Worm (Caenorhabditis elegans) whole organism, early embryonic: ENCODE measurements around the gene C49H3.12.

Experiments
- F13C5.2 ChIP-seq: sonication (generic microtip); optimal IDR thresholded peaks from 2 replicates; lab custom pipeline; 2017; ENCODE audit warnings: mild to moderate bottlenecking, missing genetic modification characterization, inconsistent platforms, missing compliant biosample characterization
- ama-1 ChIP-seq: fragments of 150-350 bp; optimal IDR thresholded peaks from 2 replicates; lab custom pipeline; 2014
- ets-7 ChIP-seq: sonication (generic microtip); optimal IDR thresholded peaks from 2 replicates; lab custom pipeline; 2016; ENCODE audit warnings: missing genotype, missing genetic modification characterization, missing compliant biosample characterization
- flt-1 ChIP-seq: fragments of 200-800 bp; sonication (Bioruptor generic); IDR thresholded peaks from 2 replicates; pipeline ENCODE4 v1.3.6; 2022; ENCODE audit warnings: missing genetic modification characterization, missing compliant biosample characterization
- hmbx-1 ChIP-seq: sonication (generic microtip); optimal IDR thresholded peaks from 2 replicates; lab custom pipeline; 2016; ENCODE audit warnings: mild to moderate bottlenecking, missing genetic modification characterization, missing compliant biosample characterization
- hmg-4 ChIP-seq: fragments of 200-800 bp; sonication (Bioruptor generic); optimal IDR thresholded peaks from 2 replicates; lab custom pipeline; 2018; ENCODE audit warnings: mild to moderate bottlenecking, missing genetic modification characterization, missing compliant biosample characterization
- pes-1 ChIP-seq: fragments of 200-800 bp; sonication (Bioruptor generic); IDR thresholded peaks from 2 replicates; pipeline ENCODE4 v1.3.6; 2022; ENCODE audit warnings: missing genetic modification reagents, missing genetic modification characterization, missing compliant biosample characterization
- sea-1 ChIP-seq: fragments of 200-800 bp; sonication (Bioruptor generic); conservative IDR thresholded peaks from 2 replicates; pipeline ENCODE4 v1.3.6; 2022; ENCODE audit warnings: missing genetic modification characterization, missing compliant biosample characterization
- tbx-37 ChIP-seq: fragments of 200-800 bp; sonication (Bioruptor generic); conservative IDR thresholded peaks from 2 replicates; pipeline ENCODE4 v1.3.6; 2022; ENCODE audit warnings: missing genetic modification reagents, missing genetic modification characterization, missing compliant biosample characterization

DNA sequence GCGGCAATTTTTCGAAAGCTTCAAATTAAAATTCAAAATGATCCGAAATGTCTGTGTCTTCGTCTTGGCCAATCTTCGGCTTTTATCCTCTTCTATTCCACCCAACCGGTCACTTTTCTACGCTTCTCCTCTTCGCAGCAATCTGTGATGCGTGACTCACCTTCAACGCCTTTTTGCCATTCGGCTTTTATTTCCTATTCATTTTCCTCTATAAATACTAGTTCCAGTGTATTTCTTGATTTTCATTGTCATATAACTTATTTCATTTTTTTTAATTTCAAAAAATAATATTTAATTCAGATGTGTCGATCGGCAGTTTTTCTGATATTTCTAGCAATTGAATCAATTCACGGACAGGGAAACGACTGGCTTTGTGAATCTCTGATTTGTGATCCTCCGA lies 7.0 kb downstream of the C49H3.12 start, which contains the start of gene C49H3.16:
- no peak for TF ChIP-seq tbx-37 (GFP tag; lab: Robert Waterston, UW)
- no peak for TF ChIP-seq hmbx-1 (tag; lab: Kevin White, UChicago)
- TF ChIP-seq sea-1: no peak
- no peak for TF ChIP-seq ama-1 (lab: Kevin White, UChicago)
- TF ChIP-seq hmg-4 (GFP tag; lab: Kevin White, UChicago): no peak
- no peak for TF ChIP-seq flt-1 (GFP tag; lab: Robert Waterston, UW)
- TF ChIP-seq pes-1 (GFP tag; lab: Robert Waterston, UW): no peak
- TF ChIP-seq ets-7: no peak
- TF ChIP-seq F13C5.2 (tag; lab: Kevin White, UChicago): no peak
